Worm (Caenorhabditis elegans): ENCODE results near the gene pdcd-2.

pdcd-2 gene

ce11 chrIII:4384487-4384886 is 33.4 kb downstream of the pdcd-2 start, which contains the start of gene pals-28:
pals-28 (plus strand) TSS chrIII:4384787.
- no peak for TF ChIP-seq rnt-1 (tag; optimal IDR thresholded peaks at IDR 0.05)
- TF ChIP-seq fkh-6 (tag; optimal IDR thresholded peaks at IDR 0.05): no peak
- no peak for TF ChIP-seq K02D7.2 (tag; optimal IDR thresholded peaks at IDR 0.05)
- no peak for TF ChIP-seq unc-42 (tag; optimal IDR thresholded peaks at IDR 0.05)
- TF ChIP-seq ztf-16 (tag; optimal IDR thresholded peaks at IDR 0.05): no peak
- TF ChIP-seq tbx-2 (tag; optimal IDR thresholded peaks at IDR 0.05): no peak
- no peak for TF ChIP-seq T23F11.4 (GFP tag; optimal IDR thresholded peaks at IDR 0.05)
- TF ChIP-seq ceh-34 (tag; optimal IDR thresholded peaks at IDR 0.05): no peak
- no peak for TF ChIP-seq ets-4 (tag; optimal IDR thresholded peaks at IDR 0.05)
- TF ChIP-seq ceh-18 (tag; optimal IDR thresholded peaks at IDR 0.05): no peak

ce11 chrIII:4382118-4382517 is 35.7 kb downstream of the pdcd-2 start:
- TF ChIP-seq ceh-45 (GFP tag; IDR thresholded peaks at IDR 0.05) (no peak), nfya-1 (tag; optimal IDR thresholded peaks at IDR 0.05) (peak; percentile 76)

ce11 chrIII:4381343-4381742 is 36.5 kb downstream of the pdcd-2 start, which contains the start of gene pals-27:
pals-27 (plus strand) TSS chrIII:4381643.
- no peak for TF ChIP-seq sox-4 (tag; optimal IDR thresholded peaks at IDR 0.05)
- TF ChIP-seq ref-2 (tag; optimal IDR thresholded peaks at IDR 0.05): no peak
- no peak for TF ChIP-seq ceh-6 (GFP tag; optimal IDR thresholded peaks at IDR 0.05)
- TF ChIP-seq fkh-10 (GFP tag; optimal IDR thresholded peaks at IDR 0.05): no peak
- no peak for TF ChIP-seq ttx-3 (tag; optimal IDR thresholded peaks at IDR 0.05)
- no peak for TF ChIP-seq pag-3 (tag; optimal IDR thresholded peaks at IDR 0.05; ENCODE audit: borderline replicate concordance)
- TF ChIP-seq unc-55 (GFP tag; optimal IDR thresholded peaks at IDR 0.05): no peak
- TF ChIP-seq fkh-6 (tag; optimal IDR thresholded peaks at IDR 0.05): no peak
- TF ChIP-seq ceh-48 (tag; optimal IDR thresholded peaks at IDR 0.05): no peak
- no peak for TF ChIP-seq ceh-31 (tag; optimal IDR thresholded peaks at IDR 0.05)
- no peak for TF ChIP-seq tbx-7 (tag; optimal IDR thresholded peaks at IDR 0.05)
- TF ChIP-seq F13H6.1 (tag; optimal IDR thresholded peaks at IDR 0.05): no peak
- no peak for TF ChIP-seq fax-1 (tag; optimal IDR thresholded peaks at IDR 0.05)
- TF ChIP-seq nhr-232 (tag; optimal IDR thresholded peaks at IDR 0.05): no peak
- TF ChIP-seq odd-2 (tag; optimal IDR thresholded peaks at IDR 0.05): no peak
- TF ChIP-seq C38D4.7 (GFP tag; optimal IDR thresholded peaks at IDR 0.05): no peak
- no peak for TF ChIP-seq K09A11.1 (tag; optimal IDR thresholded peaks at IDR 0.05; ENCODE audit: insufficient read depth)

- TF ChIP-seq sox-2 (GFP tag; IDR thresholded peaks at IDR 0.05) (peak; percentile 24), nhr-11 (tag; optimal IDR thresholded peaks at IDR 0.05) (no peak), unc-42 (tag; optimal IDR thresholded peaks at IDR 0.05) (peak; percentile 60), ceh-31 (tag; optimal IDR thresholded peaks at IDR 0.05) (peak; percentile 60), nfya-1 (tag; optimal IDR thresholded peaks at IDR 0.05) (peak; percentile 31), nhr-232 (tag; optimal IDR thresholded peaks at IDR 0.05) (no peak)
These were observed 37.0 kb downstream of the pdcd-2 start for ce11 chrIII:4380835-4381234.

ce11 chrIII:4379717-4380116 is 38.1 kb downstream of the pdcd-2 start, which contains the start of gene B0284.3:
B0284.3 (minus strand) TSS chrIII:4379817.
- no peak for TF ChIP-seq lin-11 (tag; optimal IDR thresholded peaks at IDR 0.05)
- no peak for TF ChIP-seq sox-2 (GFP tag; IDR thresholded peaks at IDR 0.05)
- TF ChIP-seq unc-86 (tag; optimal IDR thresholded peaks at IDR 0.05): no peak
- TF ChIP-seq ets-4 (tag; optimal IDR thresholded peaks at IDR 0.05): no peak
- no peak for TF ChIP-seq ahr-1 (tag; optimal IDR thresholded peaks at IDR 0.05)
- TF ChIP-seq ceh-14 (tag; optimal IDR thresholded peaks at IDR 0.05): no peak
- TF ChIP-seq T23F11.4 (GFP tag; optimal IDR thresholded peaks at IDR 0.05): no peak
- TF ChIP-seq fkh-10 (GFP tag; optimal IDR thresholded peaks at IDR 0.05): no peak
- no peak for TF ChIP-seq lim-6 (tag; optimal IDR thresholded peaks at IDR 0.05)
- TF ChIP-seq ceh-22 (tag; optimal IDR thresholded peaks at IDR 0.05): no peak
- TF ChIP-seq hlh-13 (GFP tag; optimal IDR thresholded peaks at IDR 0.05): no peak
- TF ChIP-seq hlh-30 (tag; optimal IDR thresholded peaks at IDR 0.05; ENCODE audit: insufficient read depth): no peak
- TF ChIP-seq madf-2 (tag; optimal IDR thresholded peaks at IDR 0.05): no peak
- TF ChIP-seq ceh-31 (tag; optimal IDR thresholded peaks at IDR 0.05): no peak
- no peak for TF ChIP-seq pha-2 (tag; optimal IDR thresholded peaks at IDR 0.05)
- no peak for TF ChIP-seq ceh-2 (tag; optimal IDR thresholded peaks at IDR 0.05)
- TF ChIP-seq npax-4 (tag; optimal IDR thresholded peaks at IDR 0.05): no peak
- TF ChIP-seq elt-4 (tag; optimal IDR thresholded peaks at IDR 0.05): no peak
- no peak for TF ChIP-seq nfya-1 (tag; optimal IDR thresholded peaks at IDR 0.05)
